Worm (Caenorhabditis elegans): ENCODE measurements around the gene F41F3.9.

F41F3.9 gene

DNA sequence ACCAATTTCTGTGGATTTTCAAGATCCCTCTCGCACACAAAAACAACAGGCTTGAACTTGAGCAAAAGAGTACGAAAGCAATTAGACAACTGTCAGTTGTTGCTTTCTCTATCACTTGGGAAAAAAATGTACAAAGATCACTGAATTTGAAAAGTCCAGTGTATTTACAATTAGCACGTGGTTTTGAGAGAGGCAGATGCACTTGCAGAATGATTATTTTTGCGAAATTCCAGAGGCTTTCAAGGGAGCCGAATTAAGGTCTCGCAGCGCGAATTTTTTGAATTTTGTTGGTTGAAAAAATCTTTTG, 38.0 kb downstream of the F41F3.9 start:
- TF ChIP-seq mml-1 (tag; optimal IDR thresholded peaks at IDR 0.05) (no peak), nhr-237 (tag; optimal IDR thresholded peaks at IDR 0.05) (no peak), nhr-25 (tag; optimal IDR thresholded peaks at IDR 0.05) (no peak), eor-1 (tag; optimal IDR thresholded peaks at IDR 0.05) (no peak), egl-5 (tag; optimal IDR thresholded peaks at IDR 0.05) (peak; percentile 7), lin-39 (tag; optimal IDR thresholded peaks at IDR 0.05) (peak; percentile 7), nhr-67 (tag; optimal IDR thresholded peaks at IDR 0.05) (no peak), nhr-11 (tag; optimal IDR thresholded peaks at IDR 0.05) (peak; percentile 32), nfya-1 (tag; optimal IDR thresholded peaks at IDR 0.05; ENCODE audit: insufficient read depth) (peak; percentile 39), fkh-10 (GFP tag; optimal IDR thresholded peaks at IDR 0.05) (no peak), ZK546.5 (tag; optimal IDR thresholded peaks at IDR 0.05) (no peak), ceh-82 (tag; optimal IDR thresholded peaks at IDR 0.05) (no peak), daf-12 (tag; optimal IDR thresholded peaks at IDR 0.05) (no peak), ceh-9 (tag; optimal IDR thresholded peaks at IDR 0.05) (no peak), nhr-77 (tag; optimal IDR thresholded peaks at IDR 0.05) (no peak), aly-2 (tag; optimal IDR thresholded peaks at IDR 0.05) (no peak), fos-1 (tag; optimal IDR thresholded peaks at IDR 0.05) (no peak), ztf-11 (tag; optimal IDR thresholded peaks at IDR 0.05) (no peak), egl-27 (tag; optimal IDR thresholded peaks at IDR 0.05) (no peak), nhr-76 (tag; optimal IDR thresholded peaks at IDR 0.05) (no peak), pqm-1 (tag; optimal IDR thresholded peaks at IDR 0.05) (no peak), nhr-28 (tag; optimal IDR thresholded peaks at IDR 0.05) (no peak), elt-3 (tag; optimal IDR thresholded peaks at IDR 0.05) (no peak), unc-39 (tag; optimal IDR thresholded peaks at IDR 0.05) (no peak), lsy-12 (tag; optimal IDR thresholded peaks at IDR 0.05) (no peak)

DNA sequence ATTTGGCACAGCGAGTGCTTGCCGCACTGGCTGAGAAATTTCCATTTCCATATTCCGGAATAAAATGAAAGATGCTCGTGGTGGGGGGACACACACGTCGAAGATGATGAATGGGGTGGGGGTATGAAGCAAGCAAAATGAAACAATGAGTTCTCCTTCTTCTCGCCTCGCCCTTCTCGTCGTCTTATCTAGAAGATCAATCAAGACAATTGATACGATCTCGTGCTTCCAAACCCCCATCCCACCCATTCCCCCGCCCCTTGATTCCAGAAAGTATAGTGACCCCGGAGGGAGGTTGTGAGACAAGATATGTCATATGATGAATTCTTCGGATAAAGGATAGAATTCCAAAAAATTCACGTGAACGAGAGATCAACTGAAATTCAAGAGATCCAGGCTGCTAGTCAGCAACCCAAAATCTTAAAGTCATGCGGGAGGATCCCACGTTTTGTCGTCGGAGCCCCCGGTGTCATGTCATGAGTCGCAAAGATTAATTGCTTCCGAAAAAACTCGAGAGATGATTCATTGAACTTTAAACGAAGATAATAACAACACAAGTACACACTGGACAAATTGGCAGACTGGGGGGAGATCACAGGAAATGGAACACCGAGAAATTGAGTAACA, 39.3 kb downstream of the F41F3.9 start:
- peak; percentile 41 for TF ChIP-seq lin-39 (tag; optimal IDR thresholded peaks at IDR 0.05)
- TF ChIP-seq elt-1 (tag; optimal IDR thresholded peaks at IDR 0.05), result peak; percentile 80
- peak; percentile 68 for TF ChIP-seq nhr-11 (tag; optimal IDR thresholded peaks at IDR 0.05)
- no peak for TF ChIP-seq tbx-2 (tag; optimal IDR thresholded peaks at IDR 0.05)
- no peak for TF ChIP-seq nhr-23 (tag; optimal IDR thresholded peaks at IDR 0.05)

DNA sequence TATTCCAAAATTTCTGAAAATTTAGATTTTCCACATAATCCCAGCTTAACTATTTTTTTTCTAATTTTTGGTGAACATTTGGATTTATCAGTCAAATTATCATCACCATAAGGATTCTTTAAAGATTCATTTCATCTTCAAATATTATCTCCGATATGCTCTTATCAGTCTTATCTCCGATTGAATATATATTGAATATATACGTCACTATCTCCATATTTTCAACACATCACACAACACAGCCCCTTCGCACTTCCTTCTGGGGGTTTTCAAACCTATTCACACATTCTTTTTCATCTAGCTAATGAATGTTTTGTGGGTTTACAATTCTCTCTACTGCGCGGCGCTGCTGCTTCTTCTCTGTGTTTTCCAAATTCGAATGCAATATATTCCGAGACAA, 43.4 kb downstream of the F41F3.9 start:
- TF ChIP-seq ztf-11 (tag; optimal IDR thresholded peaks at IDR 0.05), result no peak
- TF ChIP-seq eor-1 (tag; optimal IDR thresholded peaks at IDR 0.05), result no peak
- no peak for TF ChIP-seq nhr-11 (tag; optimal IDR thresholded peaks at IDR 0.05)
- no peak for TF ChIP-seq elt-3 (tag; optimal IDR thresholded peaks at IDR 0.05)
- no peak for TF ChIP-seq nhr-77 (tag; optimal IDR thresholded peaks at IDR 0.05)

DNA sequence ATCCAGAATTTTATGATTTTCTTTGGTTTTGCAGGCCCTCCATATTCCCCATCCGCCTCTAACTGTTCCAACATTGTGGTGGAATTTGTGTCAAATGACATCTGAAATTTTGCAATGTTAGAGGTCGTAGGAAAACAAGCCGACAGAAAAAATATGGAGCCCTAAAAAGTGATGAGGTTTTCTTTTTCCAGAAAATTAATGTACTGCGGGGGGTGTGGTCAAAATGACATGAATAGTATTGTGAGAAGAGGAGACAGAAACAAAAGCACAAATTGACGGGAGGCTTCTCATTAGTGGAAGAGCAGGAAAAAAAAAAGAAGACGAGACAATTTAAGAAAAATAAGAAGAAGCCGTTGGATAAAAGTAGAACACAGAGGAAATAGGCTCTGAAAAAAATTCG, 44.9 kb downstream of the F41F3.9 start, which contains the start of gene ZC266.1:
TSS of gene ZC266.1 (minus strand) at position 101 of the 400 bp plus-strand sequence.
- TF ChIP-seq ztf-4 (tag; optimal IDR thresholded peaks at IDR 0.05) (no peak), elt-2 (tag; optimal IDR thresholded peaks at IDR 0.05) (no peak), egl-27 (tag; optimal IDR thresholded peaks at IDR 0.05) (no peak), sea-2 (GFP tag; optimal IDR thresholded peaks at IDR 0.05) (no peak), lsy-12 (tag; optimal IDR thresholded peaks at IDR 0.05) (no peak), elt-1 (tag; optimal IDR thresholded peaks at IDR 0.05) (no peak), nhr-67 (tag; optimal IDR thresholded peaks at IDR 0.05) (no peak), hmg-11 (tag; optimal IDR thresholded peaks at IDR 0.05) (no peak), nhr-25 (tag; optimal IDR thresholded peaks at IDR 0.05) (no peak), fos-1 (tag; optimal IDR thresholded peaks at IDR 0.05) (no peak), zag-1 (tag; optimal IDR thresholded peaks at IDR 0.05) (no peak), lin-15B (tag; optimal IDR thresholded peaks at IDR 0.05) (no peak), nhr-23 (tag; optimal IDR thresholded peaks at IDR 0.05) (no peak), nhr-12 (tag; optimal IDR thresholded peaks at IDR 0.05) (no peak), nhr-237 (tag; optimal IDR thresholded peaks at IDR 0.05) (no peak), ceh-16 (tag; optimal IDR thresholded peaks at IDR 0.05) (no peak), nhr-43 (tag; optimal IDR thresholded peaks at IDR 0.05; ENCODE audit: poor library complexity, severe bottlenecking) (no peak), mdl-1 (tag; optimal IDR thresholded peaks at IDR 0.05) (no peak), daf-12 (tag; optimal IDR thresholded peaks at IDR 0.05) (no peak)

Measured in whole organism, L3 larva.